Worm (Caenorhabditis elegans): ENCODE measurements around the gene F19G12.3.
A peak's percentile ranks its signal among the peaks of the same experiment; 100 is the strongest.

F19G12.3 gene

ce11 chrX:1456350-1457080 lies 31.9 kb downstream of the F19G12.3 start (continued):
- TF ChIP-seq F10E7.11 (tag; optimal IDR thresholded peaks at IDR 0.05): no peak
- TF ChIP-seq F37B4.10 (GFP tag; IDR thresholded peaks at IDR 0.05): no peak
- no peak for TF ChIP-seq sea-2 (GFP tag; IDR thresholded peaks at IDR 0.05)
- no peak for TF ChIP-seq gei-17 (GFP tag; optimal IDR thresholded peaks at IDR 0.05)
- TF ChIP-seq lin-26 (GFP tag; IDR thresholded peaks at IDR 0.05): no peak
- TF ChIP-seq T26A5.8 (tag; optimal IDR thresholded peaks at IDR 0.05): no peak
- no peak for TF ChIP-seq dox-1 (GFP tag; IDR thresholded peaks at IDR 0.05)
- TF ChIP-seq ceh-27 (GFP tag; optimal IDR thresholded peaks at IDR 0.05): no peak
- TF ChIP-seq hmg-20 (GFP tag; IDR thresholded peaks at IDR 0.05): no peak
- TF ChIP-seq ztf-18 (tag; optimal IDR thresholded peaks at IDR 0.05): no peak
- no peak for TF ChIP-seq F22D6.2 (tag; optimal IDR thresholded peaks at IDR 0.05)
- no peak for TF ChIP-seq lsy-27 (tag; optimal IDR thresholded peaks at IDR 0.05; ENCODE audit: borderline replicate concordance, insufficient read depth)
- TF ChIP-seq rcor-1 (GFP tag; IDR thresholded peaks at IDR 0.05): no peak
- peak; percentile 55 for TF ChIP-seq atf-7 (tag; optimal IDR thresholded peaks at IDR 0.05)
- no peak for TF ChIP-seq Y95B8A.8 (GFP tag; IDR thresholded peaks at IDR 0.05)
- no peak for TF ChIP-seq chd-7 (tag; optimal IDR thresholded peaks at IDR 0.05)
- TF ChIP-seq ama-1 (optimal IDR thresholded peaks at IDR 0.05): no peak
- no peak for TF ChIP-seq ama-1 (GFP tag; optimal IDR thresholded peaks at IDR 0.05)
- TF ChIP-seq ccch-3 (GFP tag; optimal IDR thresholded peaks at IDR 0.05): no peak
- 0 out of 2 replicates have a peak, but pooled peaks have one; percentile 15 for TF ChIP-seq cebp-1 (GFP tag; IDR thresholded peaks at IDR 0.05)
- TF ChIP-seq cebp-1 (tag; optimal IDR thresholded peaks at IDR 0.05): no peak
- no peak for TF ChIP-seq B0019.2 (GFP tag; conservative IDR thresholded peaks at IDR 0.05)
- TF ChIP-seq ets-4 (GFP tag; optimal IDR thresholded peaks at IDR 0.05): no peak
- TF ChIP-seq hlh-26 (GFP tag; conservative IDR thresholded peaks at IDR 0.05): no peak
- TF ChIP-seq ceh-100 (GFP tag; IDR thresholded peaks at IDR 0.05): no peak
- no peak for TF ChIP-seq K11D2.4 (GFP tag; IDR thresholded peaks at IDR 0.05)
- TF ChIP-seq lin-54 (GFP tag; optimal IDR thresholded peaks at IDR 0.05): no peak
- no peak for TF ChIP-seq akir-1 (GFP tag; optimal IDR thresholded peaks at IDR 0.05)
- no peak for TF ChIP-seq snpc-3.4 (tag; optimal IDR thresholded peaks at IDR 0.05)
- TF ChIP-seq nfya-1 (tag; optimal IDR thresholded peaks at IDR 0.05; ENCODE audit: borderline replicate concordance, insufficient read depth): no peak
- no peak for TF ChIP-seq nhr-179 (tag; optimal IDR thresholded peaks at IDR 0.05)
- no peak for TF ChIP-seq aptf-3 (GFP tag; IDR thresholded peaks at IDR 0.05)
- TF ChIP-seq bed-2 (GFP tag; IDR thresholded peaks at IDR 0.05): no peak
- TF ChIP-seq K12H6.12 (tag; optimal IDR thresholded peaks at IDR 0.05): peak; percentile 35
- TF ChIP-seq pbrm-1 (GFP tag; IDR thresholded peaks at IDR 0.05): no peak
- no peak for TF ChIP-seq fkh-3 (tag; optimal IDR thresholded peaks at IDR 0.05)
- TF ChIP-seq nfyb-1 (GFP tag; IDR thresholded peaks at IDR 0.05): 0 out of 2 replicates have a peak, but pooled peaks have one; percentile 24
- peak; percentile 37 for TF ChIP-seq attf-5 (GFP tag; optimal IDR thresholded peaks at IDR 0.05)
- TF ChIP-seq lin-40 (tag; optimal IDR thresholded peaks at IDR 0.05): peak; percentile 19
- TF ChIP-seq egrh-3 (GFP tag; IDR thresholded peaks at IDR 0.05): 0 out of 2 replicates have a peak, but pooled peaks have one; percentile 13
- no peak for TF ChIP-seq ztf-26 (tag; optimal IDR thresholded peaks at IDR 0.05)
- no peak for TF ChIP-seq Y67H2A.10 (GFP tag; conservative IDR thresholded peaks at IDR 0.05)
- TF ChIP-seq ztf-25 (GFP tag; IDR thresholded peaks at IDR 0.05): no peak
- TF ChIP-seq ceh-40 (GFP tag; IDR thresholded peaks at IDR 0.05): no peak
- TF ChIP-seq sptf-2 (GFP tag; optimal IDR thresholded peaks at IDR 0.05): no peak
- no peak for TF ChIP-seq T07F8.4 (tag; optimal IDR thresholded peaks at IDR 0.05)
- TF ChIP-seq madf-3 (GFP tag; IDR thresholded peaks at IDR 0.05): no peak
- no peak for TF ChIP-seq ceh-58 (GFP tag; IDR thresholded peaks at IDR 0.05)
- no peak for TF ChIP-seq lin-35 (GFP tag; optimal IDR thresholded peaks at IDR 0.05)

All from whole organism, young adult.